Fruit fly (Drosophila melanogaster): Measurements from ENCODE around the gene TkR99D.
A peak's percentile ranks its signal among the peaks of the same experiment; 100 is the strongest.

Gene TkR99D

dm6 chr3R:29983073-29983544 lies 13.9 kb upstream of the TkR99D start, which contains the start of gene CG7896 (continued):
- no peak for TF ChIP-seq D19B (GFP tag; optimal IDR thresholded peaks at IDR 0.05)
- TF ChIP-seq CG4730 (GFP tag; IDR thresholded peaks at IDR 0.05) = peak; percentile 74
- TF ChIP-seq pita (GFP tag; optimal IDR thresholded peaks at IDR 0.05) = no peak
- TF ChIP-seq CG2678 (tag; optimal IDR thresholded peaks at IDR 0.05) = peak; percentile 82
- TF ChIP-seq dm (GFP tag; optimal IDR thresholded peaks at IDR 0.05) = no peak
- TF ChIP-seq z (GFP tag; IDR thresholded peaks at IDR 0.05) = no peak
- no peak for TF ChIP-seq lov (optimal IDR thresholded peaks at IDR 0.05)
- TF ChIP-seq lov (GFP tag; IDR thresholded peaks at IDR 0.05) = 0 out of 3 replicates have a peak, but pooled peaks have one; percentile 61
- TF ChIP-seq zen2 (GFP tag; IDR thresholded peaks at IDR 0.05; ENCODE audit: partially characterized antibody) = no peak
- TF ChIP-seq Optix (GFP tag; IDR thresholded peaks at IDR 0.05) = 0 out of 3 replicates have a peak, but pooled peaks have one; percentile 30
- TF ChIP-seq Atf6 (GFP tag; IDR thresholded peaks at IDR 0.05) = peak; percentile 80
- no peak for TF ChIP-seq CG15073 (GFP tag; optimal IDR thresholded peaks at IDR 0.05)
- peak; percentile 5 to 64 for TF ChIP-seq bsh (GFP tag; optimal IDR thresholded peaks at IDR 0.05)
- TF ChIP-seq CG1024 (GFP tag; IDR thresholded peaks at IDR 0.05) = no peak
- no peak for TF ChIP-seq CG13894 (tag; optimal IDR thresholded peaks at IDR 0.05)
- peak; percentile 55 for TF ChIP-seq CG10267 (tag; optimal IDR thresholded peaks at IDR 0.05)
- peak; percentile 28 for TF ChIP-seq trem (tag; optimal IDR thresholded peaks at IDR 0.05)
- TF ChIP-seq CG14860 (GFP tag; IDR thresholded peaks at IDR 0.05; ENCODE audit: partially characterized antibody) = no peak
- TF ChIP-seq Opbp (GFP tag; IDR thresholded peaks at IDR 0.05; ENCODE audit: partially characterized antibody) = no peak; the same call in 2 of the 3 replicates
- no peak for TF ChIP-seq CG8359 (GFP tag; optimal IDR thresholded peaks at IDR 0.05; ENCODE audit: borderline replicate concordance)
- no peak for TF ChIP-seq tll (GFP tag; optimal IDR thresholded peaks at IDR 0.05)
- TF ChIP-seq crol (GFP tag; IDR thresholded peaks at IDR 0.05) = 0 out of 2 replicates have a peak, but pooled peaks have one; percentile 28
- no peak for TF ChIP-seq Myb (GFP tag; optimal IDR thresholded peaks at IDR 0.05)
- peak; percentile 38 for TF ChIP-seq CG9437 (GFP tag; optimal IDR thresholded peaks at IDR 0.05)
- TF ChIP-seq pfk (GFP tag; optimal IDR thresholded peaks at IDR 0.05) = no peak
- TF ChIP-seq CG16813 (GFP tag; IDR thresholded peaks at IDR 0.05; ENCODE audit: partially characterized antibody) = no peak
- no peak for TF ChIP-seq shn (GFP tag; optimal IDR thresholded peaks at IDR 0.05)
- TF ChIP-seq CG31365 (tag; optimal IDR thresholded peaks at IDR 0.05) = no peak
- TF ChIP-seq Xbp1 (GFP tag; optimal IDR thresholded peaks at IDR 0.05) = peak; percentile 64
- no peak for TF ChIP-seq dati (GFP tag; IDR thresholded peaks at IDR 0.05)
- peak; percentile 57; the same call in 2 of the 3 replicates for TF ChIP-seq B-H1 (GFP tag; IDR thresholded peaks at IDR 0.05)
- peak; percentile 61 for TF ChIP-seq scrt (GFP tag; optimal IDR thresholded peaks at IDR 0.05)
- TF ChIP-seq gcm (GFP tag; optimal IDR thresholded peaks at IDR 0.05) = peak; percentile 67
- TF ChIP-seq Hr39 (optimal IDR thresholded peaks at IDR 0.05) = no peak
- peak in 1 of 2 experiments; percentile 11 for TF ChIP-seq crp (GFP tag; optimal IDR thresholded peaks at IDR 0.05)
- 0 out of 2 replicates have a peak, but pooled peaks have one; percentile 5 for TF ChIP-seq Doc2 (GFP tag; IDR thresholded peaks at IDR 0.05)
- TF ChIP-seq ssp (GFP tag; IDR thresholded peaks at IDR 0.05) = peak; percentile 76
- TF ChIP-seq Ptx1 (GFP tag; IDR thresholded peaks at IDR 0.05) = peak; percentile 88
- TF ChIP-seq GATAe (GFP tag; conservative IDR thresholded peaks at IDR 0.05) = peak; percentile 37
- peak; percentile 74 for TF ChIP-seq CG10543 (GFP tag; optimal IDR thresholded peaks at IDR 0.05)
- TF ChIP-seq row (GFP tag; IDR thresholded peaks at IDR 0.05) = peak; percentile 94
- TF ChIP-seq CG3281 (GFP tag; optimal IDR thresholded peaks at IDR 0.05) = peak; percentile 70
- TF ChIP-seq CG18599 (GFP tag; optimal IDR thresholded peaks at IDR 0.05) = peak; percentile 71
- TF ChIP-seq CkIIα-i1 (GFP tag; IDR thresholded peaks at IDR 0.05) = no peak
- peak; percentile 52 for TF ChIP-seq CG4820 (GFP tag; optimal IDR thresholded peaks at IDR 0.05)
- no peak for TF ChIP-seq Atf3 (GFP tag; optimal IDR thresholded peaks at IDR 0.05)
- peak; percentile 65 for TF ChIP-seq Hr3 (GFP tag; optimal IDR thresholded peaks at IDR 0.05)
- no peak for TF ChIP-seq hbn (GFP tag; IDR thresholded peaks at IDR 0.05; ENCODE audit: partially characterized antibody)
- no peak for TF ChIP-seq grn (GFP tag; optimal IDR thresholded peaks at IDR 0.05)
- peak; percentile 66 for TF ChIP-seq CG17385 (GFP tag; optimal IDR thresholded peaks at IDR 0.05)
